Fruit fly (Drosophila melanogaster): Measurements from ENCODE around the gene CG34155.

Gene CG34155

DNA sequence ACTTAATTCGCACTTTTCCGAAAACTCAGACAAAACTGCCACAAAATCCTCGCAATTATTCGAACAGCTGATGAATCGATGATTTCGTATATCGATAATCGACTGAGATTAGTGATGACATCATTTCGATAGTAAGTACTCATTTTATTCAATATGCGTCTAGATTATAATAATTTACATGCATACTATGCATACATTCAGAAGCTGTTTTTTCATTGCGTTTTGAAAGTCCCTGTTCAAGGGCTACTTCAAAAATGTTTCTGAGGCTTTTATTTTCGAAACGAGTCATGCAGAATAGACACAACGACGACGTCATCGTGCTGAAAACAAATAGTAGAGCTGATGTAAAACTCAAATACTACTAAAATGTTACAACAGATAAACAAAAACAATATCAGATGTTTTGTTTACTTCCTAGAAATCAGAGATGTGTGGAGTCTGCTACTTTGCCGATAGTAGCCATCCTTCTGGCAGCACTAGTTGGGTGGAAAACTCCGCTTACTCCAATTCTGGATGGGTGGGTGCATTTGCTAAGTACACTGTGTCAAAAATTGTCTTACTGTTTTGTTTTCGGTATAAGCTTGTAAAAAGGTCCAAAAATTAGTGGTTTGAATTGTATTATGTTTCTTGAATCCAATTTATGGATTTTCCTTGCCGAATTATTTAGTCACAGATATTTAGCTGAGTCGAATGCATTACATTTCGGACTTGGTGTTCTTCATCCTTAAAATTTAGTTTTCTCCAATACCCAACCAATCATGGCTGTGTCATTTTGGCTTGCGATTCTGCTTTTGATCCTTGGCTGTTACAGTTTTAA, 41.6 kb upstream of the CG34155 start, which contains the start of the genes CG2246 and CG31021 (continued):
- TF ChIP-seq CG6689 (GFP tag; IDR thresholded peaks at IDR 0.05) (no peak), YL-1 (GFP tag; optimal IDR thresholded peaks at IDR 0.05) (peak; percentile 34), pfk (GFP tag; optimal IDR thresholded peaks at IDR 0.05) (no peak), Stat92E (GFP tag; optimal IDR thresholded peaks at IDR 0.05) (peak in 1 of 3 experiments; percentile 94), fru (optimal IDR thresholded peaks at IDR 0.05) (no peak), CG14014 (GFP tag; IDR thresholded peaks at IDR 0.05) (0 out of 2 replicates have a peak, but pooled peaks have one; percentile 23), unc-4 (GFP tag; IDR thresholded peaks at IDR 0.05; ENCODE audit: partially characterized antibody) (peak; percentile 77), D (optimal IDR thresholded peaks at IDR 0.05) (no peak), D (GFP tag; optimal IDR thresholded peaks at IDR 0.05) (no peak), Hsf (GFP tag; optimal IDR thresholded peaks at IDR 0.05) (peak; percentile 18), CG7987 (GFP tag; optimal IDR thresholded peaks at IDR 0.05) (no peak), CG2678 (tag; optimal IDR thresholded peaks at IDR 0.05) (peak; percentile 47), Sry-δ (GFP tag; optimal IDR thresholded peaks at IDR 0.05) (peak; percentile 99), vnd (GFP tag; IDR thresholded peaks at IDR 0.05; ENCODE audit: partially characterized antibody) (peak; percentile 77), CG8290 (GFP tag; optimal IDR thresholded peaks at IDR 0.05) (peak; percentile 92), CG8290 (tag; optimal IDR thresholded peaks at IDR 0.05) (peak; percentile 40 to 94), gsb (GFP tag; IDR thresholded peaks at IDR 0.05) (no peak), jigr1 (GFP tag; IDR thresholded peaks at IDR 0.05) (no peak), Mes4 (GFP tag; optimal IDR thresholded peaks at IDR 0.05) (peak; percentile 44), zen2 (GFP tag; IDR thresholded peaks at IDR 0.05; ENCODE audit: partially characterized antibody) (0 out of 3 replicates have a peak, but pooled peaks have one; percentile 46), CG1647 (GFP tag; optimal IDR thresholded peaks at IDR 0.05) (peak; percentile 13), dm (GFP tag; optimal IDR thresholded peaks at IDR 0.05) (peak; percentile 60), Atf3 (GFP tag; optimal IDR thresholded peaks at IDR 0.05) (peak; percentile 67), onecut (GFP tag; IDR thresholded peaks at IDR 0.05) (no peak), Antp (GFP tag; optimal IDR thresholded peaks at IDR 0.05) (peak; percentile 73), eyg (GFP tag; optimal IDR thresholded peaks at IDR 0.05) (no peak), C15 (GFP tag; IDR thresholded peaks at IDR 0.05) (no peak), CG33213 (GFP tag; optimal IDR thresholded peaks at IDR 0.05) (peak; percentile 93), wor (GFP tag; IDR thresholded peaks at IDR 0.05) (peak; percentile 25; the same call in 1 of the 2 replicates), psq (GFP tag; optimal IDR thresholded peaks at IDR 0.05) (peak; percentile 45), CG10431 (GFP tag; optimal IDR thresholded peaks at IDR 0.05) (no peak), Nf-YC (tag; optimal IDR thresholded peaks at IDR 0.05) (peak; percentile 35), croc (GFP tag; conservative IDR thresholded peaks at IDR 0.05) (no peak; the same call in 2 of the 3 replicates), knrl (GFP tag; IDR thresholded peaks at IDR 0.05; ENCODE audit: partially characterized antibody) (peak; percentile 85), oc (tag; optimal IDR thresholded peaks at IDR 0.05) (no peak), tgo (GFP tag; IDR thresholded peaks at IDR 0.05) (peak; percentile 41), CG3065 (GFP tag; optimal IDR thresholded peaks at IDR 0.05) (no peak), ase (GFP tag; IDR thresholded peaks at IDR 0.05) (no peak; the same call in 2 of the 3 replicates), odd (GFP tag; optimal IDR thresholded peaks at IDR 0.05) (no peak), chm (GFP tag; IDR thresholded peaks at IDR 0.05) (no peak), sob (GFP tag; IDR thresholded peaks at IDR 0.05) (peak; percentile 72), btn (GFP tag; optimal IDR thresholded peaks at IDR 0.05) (no peak), Ravus (GFP tag; IDR thresholded peaks at IDR 0.05) (no peak), E2f1 (GFP tag; IDR thresholded peaks at IDR 0.05) (no peak; the same call in 1 of the 2 replicates), org-1 (GFP tag; optimal IDR thresholded peaks at IDR 0.05) (no peak), sc (optimal IDR thresholded peaks at IDR 0.05) (no peak), sc (GFP tag; optimal IDR thresholded peaks at IDR 0.05) (no peak), nerfin-2 (GFP tag; IDR thresholded peaks at IDR 0.05; ENCODE audit: partially characterized antibody) (peak; percentile 71), CG4820 (GFP tag; optimal IDR thresholded peaks at IDR 0.05) (peak; percentile 47), fu2 (GFP tag; optimal IDR thresholded peaks at IDR 0.05) (peak; percentile 62), CG6683 (GFP tag; optimal IDR thresholded peaks at IDR 0.05) (no peak)

All from whole organism, embryonic.